Fruit fly (Drosophila melanogaster) whole organism, embryonic: ENCODE measurements around the gene Sfxn2.
A peak's percentile ranks its signal among the peaks of the same experiment; 100 is the strongest.

ENCODE experiments used
- Abd-B ChIP-seq: fragments of 200-800 bp; sonication (Bioruptor generic); optimal IDR thresholded peaks from 2 replicates; lab custom pipeline; 2018; ENCODE audit warnings: missing biosample characterization, mild to moderate bottlenecking, missing genetic modification characterization, moderate library complexity
- CG10209 ChIP-seq: fragments of 200-800 bp; sonication (Bioruptor generic); optimal IDR thresholded peaks from 3 replicates; lab custom pipeline; 2017; ENCODE audit warnings: missing biosample characterization, mild to moderate bottlenecking, missing genetic modification characterization, missing genetic modification reagents
- CG11695 ChIP-seq: fragments of 200-800 bp; sonication (Bioruptor generic); IDR thresholded peaks from 3 replicates; pipeline ENCODE4 v1.3.6; 2022; ENCODE audit warnings: missing biosample characterization, missing genetic modification characterization
- CG1233 ChIP-seq: fragments of 200-800 bp; sonication (Bioruptor generic); optimal IDR thresholded peaks from 4 replicates; lab custom pipeline; 2018; ENCODE audit warnings: missing biosample characterization, mild to moderate bottlenecking, missing genetic modification characterization
- CG12659 ChIP-seq: fragments of 200-800 bp; sonication (Bioruptor generic); optimal IDR thresholded peaks from 3 replicates; lab custom pipeline; 2017; ENCODE audit warnings: mild to moderate bottlenecking, missing biosample characterization, missing genetic modification reagents, missing genetic modification characterization
- CG12744 ChIP-seq: fragments of 200-800 bp; sonication (Bioruptor generic); optimal IDR thresholded peaks from 2 replicates; lab custom pipeline; 2016; ENCODE audit warnings: missing biosample characterization, missing genetic modification characterization
- CG13424 ChIP-seq: fragments of 200-800 bp; sonication (Bioruptor generic); optimal IDR thresholded peaks from 2 replicates; lab custom pipeline; 2019; ENCODE audit warnings: missing biosample characterization, mild to moderate bottlenecking, missing genetic modification characterization, moderate library complexity
- CG14667 ChIP-seq: fragments of 200-800 bp; sonication (Bioruptor generic); IDR thresholded peaks from 2 replicates; pipeline ENCODE4 v1.3.6; 2022; ENCODE audit warnings: missing biosample characterization, missing genetic modification characterization
- CG15601 ChIP-seq: fragments of 200-800 bp; sonication (Bioruptor generic); optimal IDR thresholded peaks from 3 replicates; lab custom pipeline; 2019; ENCODE audit warnings: missing biosample characterization, mild to moderate bottlenecking, missing genetic modification characterization, moderate library complexity
- CG1647 ChIP-seq: fragments of 200-800 bp; sonication (Bioruptor generic); optimal IDR thresholded peaks from 3 replicates; lab custom pipeline; 2016; ENCODE audit warnings: missing biosample characterization, missing genetic modification characterization
- CG2116 ChIP-seq: fragments of 200-800 bp; sonication (Bioruptor generic); optimal IDR thresholded peaks from 3 replicates; lab custom pipeline; 2018; ENCODE audit warnings: missing biosample characterization, mild to moderate bottlenecking, missing genetic modification characterization
- CG2875 ChIP-seq: fragments of 200-800 bp; sonication (Bioruptor generic); optimal IDR thresholded peaks from 2 replicates; lab custom pipeline; 2017; ENCODE audit warnings: missing biosample characterization, mild to moderate bottlenecking, missing genetic modification characterization, missing genetic modification reagents
- CG30431 ChIP-seq: fragments of 200-800 bp; sonication (Bioruptor generic); optimal IDR thresholded peaks from 2 replicates; lab custom pipeline; 2017; ENCODE audit warnings: missing biosample characterization, missing genetic modification characterization
- CG31441 ChIP-seq: fragments of 200-800 bp; sonication (Bioruptor generic); IDR thresholded peaks from 2 replicates; pipeline ENCODE4 v1.3.6; 2022; ENCODE audit warnings: missing biosample characterization, missing genetic modification characterization
- CG34422 ChIP-seq: fragments of 200-800 bp; sonication (Bioruptor generic); IDR thresholded peaks from 3 replicates; pipeline ENCODE4 v1.3.6; 2022; ENCODE audit warnings: missing biosample characterization, missing genetic modification characterization
- CG4328 ChIP-seq: fragments of 200-800 bp; sonication (Bioruptor generic); optimal IDR thresholded peaks from 3 replicates; lab custom pipeline; 2017; ENCODE audit warnings: missing biosample characterization, missing genetic modification reagents, missing genetic modification characterization
- CG6813 ChIP-seq: fragments of 200-800 bp; sonication (Bioruptor generic); optimal IDR thresholded peaks from 2 replicates; lab custom pipeline; 2017; ENCODE audit warnings: missing biosample characterization, missing genetic modification characterization, mild to moderate bottlenecking, moderate library complexity, missing genetic modification reagents
- CG7556 ChIP-seq: fragments of 200-800 bp; sonication (Bioruptor generic); optimal IDR thresholded peaks from 2 replicates; lab custom pipeline; 2017; ENCODE audit warnings: missing biosample characterization, mild to moderate bottlenecking, missing genetic modification characterization
- CG7839 ChIP-seq: fragments of 200-800 bp; sonication (Bioruptor generic); optimal IDR thresholded peaks from 3 replicates; lab custom pipeline; 2018; ENCODE audit warnings: missing biosample characterization, mild to moderate bottlenecking, missing genetic modification characterization, moderate library complexity
- CG8290 ChIP-seq, 3 experiments: fragments of 200-800 bp; sonication (Bioruptor generic); optimal IDR thresholded peaks; 2 replicates each; lab custom pipeline; 2016 to 2019; ENCODE audit warnings: missing biosample characterization in 3 of 3, missing genetic modification characterization in 3 of 3, mild to moderate bottlenecking in 2 of 3, moderate library complexity in 1 of 3
- CG8944 ChIP-seq: fragments of 200-800 bp; sonication (Bioruptor generic); optimal IDR thresholded peaks from 3 replicates; lab custom pipeline; 2016; ENCODE audit warnings: missing biosample characterization, missing genetic modification characterization
- CG9437 ChIP-seq: fragments of 200-800 bp; sonication (Bioruptor generic); optimal IDR thresholded peaks from 2 replicates; lab custom pipeline; 2018; ENCODE audit warnings: missing biosample characterization, mild to moderate bottlenecking, missing genetic modification characterization
- CG9727 ChIP-seq: fragments of 200-800 bp; sonication (Bioruptor generic); optimal IDR thresholded peaks from 3 replicates; lab custom pipeline; 2017; ENCODE audit warnings: missing biosample characterization, mild to moderate bottlenecking, missing genetic modification characterization
- Camta ChIP-seq: fragments of 200-800 bp; sonication (Bioruptor generic); optimal IDR thresholded peaks from 2 replicates; lab custom pipeline; 2016; ENCODE audit warnings: missing biosample characterization, missing genetic modification characterization
- CoRest ChIP-seq: fragments of 200-800 bp; sonication (Bioruptor generic); optimal IDR thresholded peaks from 3 replicates; lab custom pipeline; 2018; ENCODE audit warnings: missing biosample characterization, mild to moderate bottlenecking, missing genetic modification characterization, moderate library complexity
- Drgx ChIP-seq: fragments of 200-800 bp; sonication (Bioruptor generic); IDR thresholded peaks from 2 replicates; pipeline ENCODE4 v1.3.6; 2022; ENCODE audit warnings: missing biosample characterization, missing genetic modification characterization
- Ets65A ChIP-seq: fragments of 200-800 bp; sonication (Bioruptor generic); peaks from one replicate; lab custom pipeline; 2016; ENCODE audit warnings: missing biosample characterization, missing genetic modification characterization
- HLH54F ChIP-seq: fragments of 200-800 bp; sonication (Bioruptor generic); optimal IDR thresholded peaks from 3 replicates; lab custom pipeline; 2016; ENCODE audit warnings: missing biosample characterization, missing genetic modification characterization
- Hmx ChIP-seq: fragments of 200-800 bp; sonication (Bioruptor generic); optimal IDR thresholded peaks from 2 replicates; lab custom pipeline; 2016; ENCODE audit warnings: missing biosample characterization, missing genetic modification characterization
- Meics ChIP-seq: fragments of 200-800 bp; sonication (Bioruptor generic); optimal IDR thresholded peaks from 2 replicates; lab custom pipeline; 2017; ENCODE audit warnings: missing biosample characterization, mild to moderate bottlenecking, missing genetic modification characterization
- NfI ChIP-seq: fragments of 200-800 bp; sonication (Bioruptor generic); optimal IDR thresholded peaks from 3 replicates; lab custom pipeline; 2018; ENCODE audit warnings: missing biosample characterization, mild to moderate bottlenecking, missing genetic modification characterization, moderate library complexity
- Sox100B ChIP-seq: fragments of 200-800 bp; sonication (Bioruptor generic); optimal IDR thresholded peaks from 3 replicates; lab custom pipeline; 2018; ENCODE audit warnings: missing biosample characterization, mild to moderate bottlenecking, missing genetic modification characterization
- Usf ChIP-seq: fragments of 200-800 bp; sonication (Bioruptor generic); optimal IDR thresholded peaks from 2 replicates; lab custom pipeline; 2017; ENCODE audit warnings: missing genotype, missing biosample characterization, missing genetic modification characterization
- bsh ChIP-seq, 2 experiments: fragments of 200-800 bp; sonication (Bioruptor generic); optimal IDR thresholded peaks; 2 replicates each; lab custom pipeline; 2017 to 2018; ENCODE audit warnings: mild to moderate bottlenecking in 2 of 2, missing biosample characterization in 2 of 2, missing genetic modification characterization in 2 of 2, moderate library complexity in 1 of 2
- cad ChIP-seq: fragments of >200 bp; optimal IDR thresholded peaks from 2 replicates; lab custom pipeline; 2017; ENCODE audit warnings: missing biosample characterization, missing genetic modification characterization
- disco-r ChIP-seq: fragments of 200-800 bp; sonication (Bioruptor generic); optimal IDR thresholded peaks from 2 replicates; lab custom pipeline; 2016; ENCODE audit warnings: missing biosample characterization, missing genetic modification characterization
- dpn ChIP-seq, 2 experiments: fragments of 200-800 bp; sonication (Bioruptor generic); optimal IDR thresholded peaks; 3 replicates each; lab custom pipeline; 2016; ENCODE audit warnings: missing biosample characterization in 2 of 2, missing genetic modification characterization in 2 of 2
- eyg ChIP-seq: fragments of 200-800 bp; sonication (Bioruptor generic); optimal IDR thresholded peaks from 3 replicates; lab custom pipeline; 2016; ENCODE audit warnings: missing biosample characterization, missing genetic modification characterization
- gem ChIP-seq: fragments of 200-800 bp; sonication (Bioruptor generic); optimal IDR thresholded peaks from 2 replicates; lab custom pipeline; 2019; ENCODE audit warnings: missing biosample characterization, mild to moderate bottlenecking, missing genetic modification characterization, moderate library complexity
- lmd ChIP-seq: fragments of 200-800 bp; sonication (Bioruptor generic); IDR thresholded peaks from 2 replicates; pipeline ENCODE4 v1.3.6; 2022; ENCODE audit warnings: missing biosample characterization, missing genetic modification characterization
- mam ChIP-seq: fragments of 200-800 bp; sonication (Bioruptor generic); optimal IDR thresholded peaks from 3 replicates; lab custom pipeline; 2016; ENCODE audit warnings: missing biosample characterization, missing genetic modification characterization
- scrt ChIP-seq: fragments of 200-800 bp; sonication (Bioruptor generic); optimal IDR thresholded peaks from 2 replicates; lab custom pipeline; 2018; ENCODE audit warnings: missing biosample characterization, mild to moderate bottlenecking, missing genetic modification characterization, moderate library complexity
- sens ChIP-seq: fragments of 200-800 bp; sonication (Bioruptor generic); peaks from one replicate; lab custom pipeline; 2016; ENCODE audit warnings: missing biosample characterization, missing genetic modification characterization
- sr ChIP-seq: fragments of 200-800 bp; sonication (Bioruptor generic); IDR thresholded peaks from 3 replicates; pipeline ENCODE4 v1.3.6; 2022; ENCODE audit warnings: missing biosample characterization, missing genetic modification characterization
- stwl ChIP-seq: fragments of 200-800 bp; sonication (Bioruptor generic); optimal IDR thresholded peaks from 3 replicates; lab custom pipeline; 2018; ENCODE audit warnings: missing biosample characterization, mild to moderate bottlenecking, missing genetic modification characterization, moderate library complexity
- trh ChIP-seq: fragments of 200-800 bp; sonication (Bioruptor generic); optimal IDR thresholded peaks from 2 replicates; lab custom pipeline; 2016; ENCODE audit warnings: missing biosample characterization, missing genetic modification characterization
- vfl ChIP-seq: fragments of 200-800 bp; sonication (Bioruptor generic); optimal IDR thresholded peaks from 2 replicates; lab custom pipeline; 2016; ENCODE audit warnings: missing biosample characterization, missing genetic modification characterization
- vvl ChIP-seq: fragments of 200-800 bp; sonication (Bioruptor generic); IDR thresholded peaks from 2 replicates; pipeline ENCODE4 v1.3.6; 2022; ENCODE audit warnings: missing biosample characterization, missing genetic modification characterization

Gene Sfxn2

DNA sequence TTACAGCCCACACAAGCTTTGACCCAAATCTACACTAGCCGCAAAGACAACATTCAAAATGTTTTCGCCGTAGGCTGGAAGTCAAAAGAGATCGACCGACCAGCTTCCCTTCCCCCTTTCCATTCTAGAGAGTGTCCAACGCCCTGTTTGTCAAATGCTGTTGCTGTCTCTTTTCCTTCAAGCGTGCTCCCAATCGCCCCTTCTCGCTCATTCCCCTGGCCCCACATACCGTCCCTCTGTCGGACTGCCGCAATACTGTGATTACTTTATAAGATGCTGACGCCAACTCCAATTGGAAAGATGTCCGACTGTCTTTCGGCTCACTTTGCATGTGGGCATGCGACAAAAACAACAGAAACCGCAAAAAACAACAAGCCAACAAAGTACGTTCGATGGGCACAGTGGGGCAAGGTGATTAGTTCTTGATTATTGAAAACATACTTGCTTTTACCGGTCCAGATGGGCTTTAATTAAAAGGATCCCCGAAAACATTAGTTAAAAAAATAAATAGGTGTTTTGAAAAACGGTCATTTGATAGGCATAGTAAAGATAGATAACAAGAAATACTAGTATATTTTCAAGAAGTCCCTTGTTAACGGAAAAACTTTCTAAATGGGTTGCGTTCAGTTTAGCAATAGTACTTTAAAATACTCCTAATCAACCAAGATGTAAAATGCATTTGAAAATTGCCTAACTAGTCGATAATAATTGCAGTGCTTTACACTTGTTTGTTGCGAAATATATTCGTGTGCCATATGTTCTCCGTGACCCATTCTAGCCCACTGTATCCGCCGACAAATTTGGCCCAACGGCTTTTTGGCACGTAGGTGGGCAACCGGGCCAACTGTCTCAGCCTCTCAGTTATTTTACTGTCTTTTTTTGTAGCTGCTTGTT lies 17.1 kb downstream of the Sfxn2 start:
- peak in 1 of 2 experiments; percentile 23 for TF ChIP-seq dpn (GFP tag; optimal IDR thresholded peaks at IDR 0.05; lab: Kevin White, UChicago)
- no peak for TF ChIP-seq trh (GFP tag; lab: Kevin White, UChicago)
- 0 out of 2 replicates have a peak, but pooled peaks have one; percentile 35 for TF ChIP-seq CG31441 (GFP tag; lab: Robert Waterston, UW)
- TF ChIP-seq CG8944 (GFP tag; lab: Kevin White, UChicago), result peak; percentile 4
- no peak for TF ChIP-seq CG34422 (GFP tag; lab: Robert Waterston, UW)
- peak; percentile 44 for TF ChIP-seq CG12659 (GFP tag; lab: Kevin White, UChicago)
- peak; percentile 55 for TF ChIP-seq CG7839 (tag; lab: Kevin White, UChicago)
- TF ChIP-seq Meics (GFP tag; lab: Kevin White, UChicago), result peak; percentile 58
- no peak for TF ChIP-seq CG2875 (GFP tag; lab: Kevin White, UChicago)
- TF ChIP-seq CG6813 (GFP tag; lab: Kevin White, UChicago), result peak; percentile 25
- TF ChIP-seq Abd-B (GFP tag; lab: Kevin White, UChicago), result no peak
- TF ChIP-seq CG9437 (GFP tag; lab: Kevin White, UChicago), result peak; percentile 40
- no peak for TF ChIP-seq CG15601 (tag; lab: Kevin White, UChicago)
- no peak for TF ChIP-seq CG14667 (GFP tag; lab: Robert Waterston, UW)
- TF ChIP-seq cad (GFP tag; lab: Kevin White, UChicago), result no peak
- TF ChIP-seq HLH54F (GFP tag; lab: Kevin White, UChicago), result peak; percentile 14
- TF ChIP-seq mam (GFP tag; lab: Kevin White, UChicago), result peak; percentile 18
- peak; percentile 38 for TF ChIP-seq eyg (GFP tag; lab: Kevin White, UChicago)
- peak; percentile 90 for TF ChIP-seq sens (GFP tag; lab: Kevin White, UChicago)
- peak; percentile 26 for TF ChIP-seq CG13424 (tag; lab: Kevin White, UChicago)
- peak; percentile 37; the same call in 1 of the 2 replicates for TF ChIP-seq Drgx (GFP tag; lab: Robert Waterston, UW)
- peak; percentile 52 for TF ChIP-seq sr (GFP tag; lab: Robert Waterston, UW)
- TF ChIP-seq Usf (GFP tag; lab: Kevin White, UChicago), result no peak
- peak; percentile 54 for TF ChIP-seq CoRest (tag; lab: Kevin White, UChicago)
- no peak for TF ChIP-seq CG1647
- peak; percentile 37 for TF ChIP-seq CG9727 (GFP tag; lab: Kevin White, UChicago)
- TF ChIP-seq vvl (GFP tag; lab: Robert Waterston, UW), result 0 out of 2 replicates have a peak, but pooled peaks have one; percentile 11
- TF ChIP-seq Ets65A, result peak; percentile 56
- no peak for TF ChIP-seq CG11695 (GFP tag; lab: Robert Waterston, UW)
- peak; percentile 14 for TF ChIP-seq NfI (GFP tag; lab: Kevin White, UChicago)
- TF ChIP-seq CG4328 (GFP tag; lab: Kevin White, UChicago), result no peak
- peak; percentile 12 for TF ChIP-seq scrt (GFP tag; lab: Kevin White, UChicago)
- TF ChIP-seq Camta (GFP tag; lab: Kevin White, UChicago), result no peak
- peak; percentile 7 to 47 for TF ChIP-seq bsh (GFP tag; optimal IDR thresholded peaks at IDR 0.05; lab: Kevin White, UChicago)
- peak; percentile 34 for TF ChIP-seq disco-r (GFP tag; lab: Kevin White, UChicago)
- TF ChIP-seq CG8290 (GFP tag; optimal IDR thresholded peaks at IDR 0.05; lab: Kevin White, UChicago), result no peak
- peak in 1 of 2 experiments; percentile 8 for TF ChIP-seq CG8290 (tag; optimal IDR thresholded peaks at IDR 0.05; lab: Kevin White, UChicago)
- no peak for TF ChIP-seq CG30431 (GFP tag; lab: Kevin White, UChicago)
- TF ChIP-seq Sox100B, result peak; percentile 63
- TF ChIP-seq CG1233 (GFP tag; lab: Kevin White, UChicago), result no peak
- no peak; the same call in 1 of the 2 replicates for TF ChIP-seq lmd (GFP tag; lab: Robert Waterston, UW)
- no peak for TF ChIP-seq vfl (GFP tag; lab: Kevin White, UChicago)
- peak; percentile 78 for TF ChIP-seq CG7556 (GFP tag; lab: Kevin White, UChicago)
- TF ChIP-seq CG2116 (GFP tag; lab: Kevin White, UChicago), result no peak
- no peak for TF ChIP-seq stwl (tag; lab: Kevin White, UChicago)
- TF ChIP-seq CG12744 (GFP tag; lab: Kevin White, UChicago), result no peak
- peak; percentile 15 for TF ChIP-seq CG10209 (GFP tag; lab: Kevin White, UChicago)
- no peak for TF ChIP-seq Hmx (GFP tag; lab: Kevin White, UChicago)
- TF ChIP-seq gem (tag; lab: Kevin White, UChicago), result peak; percentile 66
